Worm (Caenorhabditis elegans): ENCODE measurements around the gene C25E10.5.
A peak's percentile ranks its signal among the peaks of the same experiment; 100 is the strongest.

C25E10.5 gene

DNA sequence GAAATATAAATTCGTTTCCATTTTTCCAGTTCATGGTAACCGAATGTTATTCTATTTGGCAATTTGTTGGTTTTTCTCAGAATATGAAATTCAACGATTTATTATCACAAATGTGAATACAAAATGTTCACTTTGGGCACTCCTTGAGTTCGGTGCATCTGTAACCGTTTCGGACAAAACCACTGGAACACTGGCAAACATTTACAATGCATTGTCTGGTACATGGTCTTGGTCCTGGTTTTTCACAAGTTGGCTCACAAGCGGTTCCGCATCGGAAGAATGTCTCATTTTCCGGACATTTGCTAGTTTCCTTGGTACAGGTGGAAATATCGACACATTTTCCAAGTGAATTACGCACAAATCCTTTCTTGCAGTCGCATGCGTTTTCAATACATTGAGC, 22.9 kb downstream of the C25E10.5 start:
- TF ChIP-seq attf-4 (tag; optimal IDR thresholded peaks at IDR 0.05) (no peak), nhr-102 (tag; optimal IDR thresholded peaks at IDR 0.05) (no peak), aha-1 (tag) (peak; percentile 93)

- no peak for TF ChIP-seq arid-1 (GFP tag; conservative IDR thresholded peaks at IDR 0.05)
- no peak for TF ChIP-seq D1046.2 (GFP tag; IDR thresholded peaks at IDR 0.05)
- no peak for TF ChIP-seq dmd-9 (GFP tag; IDR thresholded peaks at IDR 0.05)
- no peak for TF ChIP-seq T26A8.4 (GFP tag; IDR thresholded peaks at IDR 0.05)
- TF ChIP-seq ztf-7 (tag; optimal IDR thresholded peaks at IDR 0.05): no peak
Observed at ce11 chrV:9053969-9054368, 23.6 kb downstream of the C25E10.5 start, which contains the start of gene C25E10.8. TSS of gene C25E10.8 (minus strand) at chrV:9054069.

ce11 chrV:9054771-9055170, 24.4 kb downstream of the C25E10.5 start, which contains the start of gene swm-1:
TSS of gene swm-1 (minus strand) at chrV:9054871.
- TF ChIP-seq mxl-2 (GFP tag; conservative IDR thresholded peaks at IDR 0.05) (no peak), ceh-62 (tag; optimal IDR thresholded peaks at IDR 0.05) (no peak), lin-1 (GFP tag; IDR thresholded peaks at IDR 0.05) (no peak), fos-1 (tag; optimal IDR thresholded peaks at IDR 0.05) (no peak), nhr-6 (tag; optimal IDR thresholded peaks at IDR 0.05) (no peak), cey-2 (tag; optimal IDR thresholded peaks at IDR 0.05; ENCODE audit: borderline replicate concordance, insufficient read depth) (no peak), hif-1 (tag; optimal IDR thresholded peaks at IDR 0.05) (no peak), aha-1 (tag) (peak; percentile 11)

DNA sequence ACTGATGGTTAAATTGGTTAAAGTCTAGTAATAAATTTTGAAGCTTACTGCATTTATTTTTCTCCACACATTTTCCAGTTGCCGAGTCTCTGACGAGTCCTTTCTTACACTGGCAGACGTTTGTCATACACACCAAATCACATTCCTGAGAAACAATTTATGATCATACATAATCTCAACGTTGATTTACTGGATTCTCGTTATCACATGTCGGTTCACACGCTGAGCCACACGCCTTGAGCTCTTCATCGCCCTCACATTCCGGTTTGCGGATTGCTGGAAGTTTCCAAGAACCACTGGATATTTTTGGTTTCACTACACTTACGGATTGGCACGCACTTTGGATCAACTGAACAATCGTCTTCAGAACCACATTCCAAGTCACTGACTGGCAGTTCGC, 25.3 kb downstream of the C25E10.5 start:
- no peak for TF ChIP-seq nhr-25 (tag; optimal IDR thresholded peaks at IDR 0.05; ENCODE audit: borderline replicate concordance, insufficient read depth)
- TF ChIP-seq Y48G9A.11 (GFP tag; IDR thresholded peaks at IDR 0.05): no peak
- no peak for TF ChIP-seq set-16 (GFP tag; IDR thresholded peaks at IDR 0.05)
- TF ChIP-seq fos-1 (tag; optimal IDR thresholded peaks at IDR 0.05): no peak
- no peak for TF ChIP-seq hlh-11 (tag; optimal IDR thresholded peaks at IDR 0.05)
- TF ChIP-seq rbr-2 (tag; optimal IDR thresholded peaks at IDR 0.05): no peak
- TF ChIP-seq unc-62 (GFP tag; optimal IDR thresholded peaks at IDR 0.05 in 1 of 2): peak in 1 of 2 experiments; percentile 68
- no peak for TF ChIP-seq unc-62 (tag; optimal IDR thresholded peaks at IDR 0.05)
- TF ChIP-seq dpl-1 (GFP tag; optimal IDR thresholded peaks at IDR 0.05): no peak
- TF ChIP-seq nhr-11 (tag; optimal IDR thresholded peaks at IDR 0.05): peak; percentile 17
- no peak for TF ChIP-seq ctbp-1 (GFP tag; IDR thresholded peaks at IDR 0.05)
- no peak for TF ChIP-seq duxl-1 (tag; optimal IDR thresholded peaks at IDR 0.05; ENCODE audit: poor library complexity)
- TF ChIP-seq daf-12 (tag; optimal IDR thresholded peaks at IDR 0.05): no peak
- no peak for TF ChIP-seq pqm-1 (tag; optimal IDR thresholded peaks at IDR 0.05)
- TF ChIP-seq D1046.2 (GFP tag; IDR thresholded peaks at IDR 0.05): no peak
- no peak for TF ChIP-seq daf-16 (GFP tag; optimal IDR thresholded peaks at IDR 0.05)
- TF ChIP-seq daf-16 (tag; optimal IDR thresholded peaks at IDR 0.05): no peak

DNA sequence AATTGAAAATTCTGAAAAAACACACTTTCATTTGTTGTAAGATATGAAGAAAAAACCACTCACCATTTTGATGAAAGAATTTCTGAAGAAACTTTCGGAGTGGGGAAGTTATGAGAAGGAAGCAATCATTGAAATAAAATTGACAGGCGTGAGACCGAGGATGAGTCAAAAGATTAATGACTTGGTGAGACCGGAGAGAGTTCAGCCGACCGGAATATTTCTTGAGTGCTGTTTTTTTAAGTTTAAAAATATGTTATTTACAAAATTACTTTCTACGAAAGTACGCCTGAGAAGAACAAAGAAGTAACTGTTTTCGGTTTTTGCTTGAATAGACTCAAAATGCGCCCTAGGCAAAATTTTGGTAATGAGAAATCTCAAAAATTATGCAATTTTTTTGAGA, 25.9 kb downstream of the C25E10.5 start, which contains the start of gene C25E10.10:
Gene C25E10.10, minus strand, starts transcription at position 101 of the 400 bp plus-strand sequence.
- TF ChIP-seq php-3 (GFP tag; IDR thresholded peaks at IDR 0.05) (no peak), ceh-62 (tag; optimal IDR thresholded peaks at IDR 0.05) (no peak), nhr-25 (tag; optimal IDR thresholded peaks at IDR 0.05; ENCODE audit: borderline replicate concordance, insufficient read depth) (no peak), ceh-32 (tag; optimal IDR thresholded peaks at IDR 0.05; ENCODE audit: poor library complexity) (no peak), daf-19 (GFP tag; conservative IDR thresholded peaks at IDR 0.05) (no peak), sdz-12 (GFP tag; optimal IDR thresholded peaks at IDR 0.05) (no peak), nhr-41 (GFP tag; IDR thresholded peaks at IDR 0.05) (no peak), cey-2 (tag; optimal IDR thresholded peaks at IDR 0.05; ENCODE audit: borderline replicate concordance, insufficient read depth) (no peak)
